Fruit fly (Drosophila melanogaster): ENCODE measurements around the gene CG32026.

DNA sequence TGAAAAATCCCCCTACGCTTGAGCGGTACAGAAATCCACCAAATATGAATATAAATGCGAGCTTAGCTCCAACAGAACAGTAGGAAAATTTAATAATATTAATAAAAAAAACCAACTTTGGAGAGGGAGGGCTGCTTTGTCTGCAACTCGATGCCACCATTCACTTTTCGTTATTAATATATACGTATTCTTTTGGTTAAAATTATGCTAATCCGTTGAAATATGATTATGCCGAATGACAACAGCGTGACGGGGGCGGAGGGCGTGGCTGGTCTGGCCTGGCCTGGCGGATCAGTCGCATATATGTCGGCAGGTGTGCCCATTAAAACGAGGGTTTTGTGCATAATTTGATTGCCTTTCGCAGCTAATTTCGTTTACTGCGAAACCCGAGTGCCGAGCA lies 821 bp upstream of the CG32026 start:
- TF ChIP-seq ttk (optimal IDR thresholded peaks at IDR 0.05) (no peak), psq (optimal IDR thresholded peaks at IDR 0.05) (no peak), Myc (optimal IDR thresholded peaks at IDR 0.05) (no peak), h (optimal IDR thresholded peaks at IDR 0.05) (no peak), insv (optimal IDR thresholded peaks at IDR 0.05) (no peak)
